Fruit fly (Drosophila melanogaster): ENCODE measurements around the gene 140up.

dm6 chr3R:14088887-14089567 lies 36.3 kb downstream of the 140up start, which contains the start of gene Npc2b:
- TF ChIP-seq tai (GFP tag; optimal IDR thresholded peaks at IDR 0.05) (no peak), lola (GFP tag; optimal IDR thresholded peaks at IDR 0.05) (no peak), jim (GFP tag; optimal IDR thresholded peaks at IDR 0.05) (no peak), CG9705 (GFP tag; optimal IDR thresholded peaks at IDR 0.05) (peak; percentile 2), br (GFP tag; optimal IDR thresholded peaks at IDR 0.05) (peak; percentile 35), sage (GFP tag; optimal IDR thresholded peaks at IDR 0.05) (no peak), Hnf4 (GFP tag; optimal IDR thresholded peaks at IDR 0.05) (peak; percentile 5), Dfd (GFP tag; optimal IDR thresholded peaks at IDR 0.05) (no peak), h (GFP tag; optimal IDR thresholded peaks at IDR 0.05) (no peak)

All from whole organism, wandering third instar larva.